Worm (Caenorhabditis elegans) whole organism, L4/young adult: ENCODE measurements around the gene T01B4.3.

Source experiments
- W03F9.2 ChIP-seq: fragments of 150-350 bp; optimal IDR thresholded peaks from 2 replicates; lab custom pipeline; 2014; ENCODE audit warnings: missing biosample characterization, missing genetic modification characterization
- dao-5 ChIP-seq: sonication (generic microtip); optimal IDR thresholded peaks from 2 replicates; lab custom pipeline; 2016; ENCODE audit warnings: missing genotype, missing genetic modification characterization, moderate library complexity, missing compliant biosample characterization
- him-1 ChIP-seq: sonication (generic microtip); optimal IDR thresholded peaks from 2 replicates; lab custom pipeline; 2016; ENCODE audit warnings: missing genotype, missing genetic modification reagents, missing genetic modification characterization, missing compliant biosample characterization

The T01B4.3 gene

DNA sequence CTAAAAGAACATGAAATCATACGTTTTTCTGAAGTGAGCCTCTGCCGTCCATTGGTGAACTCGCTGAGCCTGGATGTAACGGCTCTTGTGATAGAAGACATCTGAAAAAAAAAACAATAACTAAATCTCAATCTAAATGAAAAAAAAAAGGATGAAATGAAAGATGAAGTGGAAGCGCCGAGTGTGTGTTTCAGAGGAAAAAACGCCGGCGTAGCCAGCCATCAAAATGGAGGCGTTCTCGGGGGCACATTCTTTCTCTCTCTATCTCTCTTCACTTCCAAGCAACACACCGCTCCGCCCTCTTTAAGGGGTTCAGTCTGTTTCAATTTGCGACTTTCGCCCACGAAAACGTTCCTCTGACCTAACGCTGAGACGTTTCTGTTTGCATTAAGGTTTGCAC is at the start of gene T01B4.3:
TSS of gene T01B4.3 (minus strand) at position 101 of the 400 bp plus-strand sequence.
- TF ChIP-seq W03F9.2 (no peak), him-1 (no peak), dao-5 (no peak)

DNA sequence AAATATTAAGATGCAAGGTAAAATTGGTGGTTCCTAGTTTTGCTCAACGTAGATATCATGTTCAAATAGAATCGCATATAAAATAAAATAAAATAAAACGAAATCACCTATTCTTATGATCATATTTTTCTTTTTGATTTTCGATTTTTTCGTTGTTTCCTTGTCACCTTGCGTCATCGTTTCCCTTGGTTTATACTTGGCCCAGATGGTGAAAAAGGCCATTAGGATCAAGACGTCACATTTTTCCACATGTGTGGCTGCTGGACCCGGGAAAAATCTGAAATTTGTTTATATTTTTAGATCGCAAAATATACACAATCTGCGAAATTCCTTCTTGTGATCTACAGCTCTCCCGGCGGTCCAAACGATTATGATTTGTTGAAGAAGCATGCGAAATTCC is 49.5 kb upstream of the T01B4.3 start, which contains the start of gene ace-1:
TSS of gene ace-1 (plus strand) at position 301 of the 400 bp plus-strand sequence.
- TF ChIP-seq W03F9.2: no peak
- TF ChIP-seq him-1: no peak
- no peak for TF ChIP-seq dao-5

DNA sequence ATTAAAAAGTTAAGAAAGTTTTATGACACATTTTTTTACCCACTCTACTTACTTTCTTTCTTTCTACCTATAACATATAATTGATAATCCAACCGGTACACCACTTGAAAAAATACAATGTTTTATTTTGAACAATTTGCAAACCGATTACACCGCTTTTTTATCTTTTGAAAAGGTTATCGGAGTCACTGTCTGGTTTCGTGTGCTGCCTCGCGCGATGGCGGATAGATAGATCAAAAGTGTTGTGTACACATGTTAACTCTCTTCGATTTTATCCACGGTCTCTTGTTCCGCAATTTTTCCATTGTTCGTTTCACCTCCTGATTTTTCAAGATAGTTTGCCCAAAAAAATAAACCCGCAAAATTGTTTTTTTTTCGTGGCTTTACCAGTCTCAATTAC is 49.0 kb upstream of the T01B4.3 start:
- TF ChIP-seq him-1 (no peak), W03F9.2 (no peak), dao-5 (no peak)

DNA sequence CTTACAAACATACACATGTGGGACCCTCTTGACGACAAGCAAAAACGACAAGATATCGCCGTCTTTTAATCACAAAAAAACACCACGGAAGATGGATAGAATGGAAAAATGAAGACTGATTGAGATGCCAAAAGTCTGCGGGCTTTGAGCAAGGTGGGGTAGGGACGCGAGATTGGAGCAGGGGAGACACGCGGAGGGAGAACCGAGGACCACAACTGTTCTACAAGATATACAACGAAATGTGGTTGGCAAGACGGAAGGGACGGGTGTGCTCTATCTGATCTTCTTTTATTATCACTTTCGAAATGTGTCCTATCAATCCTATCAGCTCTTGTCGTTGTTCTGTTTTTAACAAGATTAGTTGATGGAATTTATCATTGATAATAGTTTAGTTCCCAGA is 46.1 kb upstream of the T01B4.3 start:
- TF ChIP-seq dao-5 (no peak), him-1 (no peak), W03F9.2 (no peak)

DNA sequence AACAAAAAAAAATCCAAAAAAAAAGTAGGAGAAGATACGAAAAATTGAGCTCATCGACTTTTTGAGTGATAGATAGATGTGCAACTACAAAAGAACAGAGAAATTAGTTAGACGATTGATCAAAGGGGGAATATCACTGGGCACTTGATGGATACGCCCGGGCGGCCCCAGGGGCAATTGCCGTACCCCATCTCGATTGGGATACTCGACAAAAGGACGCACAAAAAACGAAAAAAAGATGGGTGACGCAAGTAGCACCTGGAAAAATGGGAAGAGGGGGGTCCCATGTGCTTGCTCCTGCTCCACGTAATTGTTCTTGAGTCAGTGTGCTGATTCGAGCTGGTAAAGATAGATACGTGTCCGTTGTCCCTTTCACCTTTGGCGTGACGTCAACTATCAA is 43.5 kb upstream of the T01B4.3 start:
- no peak for TF ChIP-seq W03F9.2
- no peak for TF ChIP-seq him-1
- TF ChIP-seq dao-5: no peak

DNA sequence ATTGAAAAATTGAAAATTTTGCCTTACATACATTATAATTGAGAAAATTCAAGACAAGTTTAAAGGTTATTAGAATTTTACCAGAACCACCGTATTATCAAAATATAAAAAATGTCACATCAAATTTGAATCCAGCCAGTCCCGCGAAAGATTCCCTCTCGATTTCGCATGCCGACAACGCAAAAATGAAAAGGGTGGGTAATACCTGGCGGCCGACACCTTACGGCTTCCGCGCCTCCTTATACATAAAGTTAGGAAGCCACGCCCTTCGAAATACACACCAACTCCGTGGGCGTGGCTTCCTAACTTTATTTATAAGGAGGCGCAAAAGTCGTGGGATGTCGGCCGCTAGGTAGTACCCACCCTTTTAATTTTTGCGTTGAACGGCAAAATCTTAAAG is 40.0 kb upstream of the T01B4.3 start:
- no peak for TF ChIP-seq dao-5
- no peak for TF ChIP-seq him-1
- TF ChIP-seq W03F9.2: no peak

DNA sequence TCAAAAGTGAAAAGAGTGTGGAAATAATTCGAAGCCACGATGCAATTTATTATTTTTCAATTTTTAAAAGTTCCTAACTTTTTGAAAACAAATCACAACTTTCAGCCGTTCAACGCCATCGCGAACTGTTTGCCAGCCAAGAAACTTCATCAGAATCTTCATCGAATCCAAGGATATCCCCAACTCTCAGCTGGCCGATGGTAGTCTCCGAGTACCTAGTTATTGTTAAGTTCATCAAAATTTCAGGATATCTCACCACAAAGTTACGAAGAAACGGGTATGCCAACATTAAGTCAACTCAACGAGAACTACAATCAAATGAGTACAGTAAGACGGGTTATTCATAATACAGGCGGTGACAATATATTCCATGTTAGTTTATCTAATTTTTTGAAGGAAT is 38.8 kb upstream of the T01B4.3 start:
- TF ChIP-seq W03F9.2 (no peak), him-1 (no peak), dao-5 (no peak)

DNA sequence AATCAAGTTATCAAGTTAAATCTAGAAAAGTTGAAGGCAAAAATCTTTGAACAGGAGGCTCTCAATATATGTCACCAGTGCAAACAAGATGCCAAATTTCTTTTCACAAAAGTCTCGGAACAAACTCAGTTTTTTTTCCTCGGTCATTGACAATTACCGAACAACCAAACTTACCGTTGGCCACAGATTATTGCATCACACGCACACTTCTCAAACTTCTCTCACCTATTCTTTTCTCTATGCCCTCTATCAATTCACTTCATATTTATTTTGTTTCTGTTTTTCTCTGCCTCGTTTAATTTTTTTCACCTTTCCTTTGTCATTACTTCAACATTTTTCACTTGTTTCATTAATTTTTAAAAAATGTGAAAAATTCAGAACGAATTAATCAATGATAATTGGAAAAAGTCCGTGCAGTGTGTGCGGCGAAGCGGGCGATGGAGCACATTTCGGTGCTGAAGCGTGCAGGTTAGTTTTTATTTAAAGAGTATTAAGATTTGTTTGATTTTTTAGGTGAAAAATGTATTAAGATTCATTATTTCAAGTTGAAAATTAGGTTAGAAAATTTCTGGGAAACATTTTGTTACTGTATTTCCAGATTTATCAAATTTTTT is 37.2 kb upstream of the T01B4.3 start, which contains the start of gene nhr-28:
TSS of gene nhr-28 (plus strand) at position 379 of the 614 bp plus-strand sequence.
- TF ChIP-seq W03F9.2 (no peak), dao-5 (no peak), him-1 (no peak)

DNA sequence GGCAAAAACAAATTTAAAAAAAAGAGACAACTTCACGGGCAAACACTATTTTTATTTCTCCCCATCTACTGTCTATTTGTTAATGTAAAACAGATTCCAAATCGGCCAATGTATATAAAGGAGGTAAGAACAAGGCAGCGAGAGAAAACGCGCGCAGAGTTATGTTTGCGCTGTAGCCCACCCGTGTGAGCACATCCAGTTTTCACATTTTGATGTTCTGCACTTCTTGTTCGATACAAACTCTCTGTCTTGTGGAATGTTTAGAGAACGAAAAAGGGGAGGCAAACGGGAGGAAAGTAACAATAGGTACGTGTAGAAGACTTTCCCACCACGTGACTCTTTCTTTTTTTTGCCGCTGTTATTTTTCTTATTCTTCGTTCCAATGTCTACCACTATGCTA is 35.0 kb upstream of the T01B4.3 start:
- TF ChIP-seq W03F9.2 (no peak), dao-5 (no peak), him-1 (no peak)

DNA sequence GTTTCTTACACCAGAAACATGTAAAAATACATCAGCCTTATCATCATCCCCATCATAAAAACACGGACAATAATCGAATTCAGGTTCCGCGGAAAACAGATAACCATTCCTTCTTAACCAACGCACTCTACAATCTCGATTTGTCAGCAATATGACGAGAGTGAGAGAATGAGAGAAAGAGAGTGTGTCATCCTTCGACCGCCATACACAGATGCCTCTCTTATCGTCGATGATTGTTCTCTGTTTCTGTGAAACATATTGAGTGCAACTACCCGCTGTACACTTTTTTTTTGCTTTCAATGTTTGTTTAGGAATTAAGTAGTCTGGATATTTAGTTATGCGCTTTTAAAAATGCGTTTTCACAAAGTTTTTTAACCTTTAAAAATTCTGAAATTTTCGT is 31.5 kb upstream of the T01B4.3 start:
- TF ChIP-seq him-1 (no peak), dao-5 (no peak), W03F9.2 (no peak)

DNA sequence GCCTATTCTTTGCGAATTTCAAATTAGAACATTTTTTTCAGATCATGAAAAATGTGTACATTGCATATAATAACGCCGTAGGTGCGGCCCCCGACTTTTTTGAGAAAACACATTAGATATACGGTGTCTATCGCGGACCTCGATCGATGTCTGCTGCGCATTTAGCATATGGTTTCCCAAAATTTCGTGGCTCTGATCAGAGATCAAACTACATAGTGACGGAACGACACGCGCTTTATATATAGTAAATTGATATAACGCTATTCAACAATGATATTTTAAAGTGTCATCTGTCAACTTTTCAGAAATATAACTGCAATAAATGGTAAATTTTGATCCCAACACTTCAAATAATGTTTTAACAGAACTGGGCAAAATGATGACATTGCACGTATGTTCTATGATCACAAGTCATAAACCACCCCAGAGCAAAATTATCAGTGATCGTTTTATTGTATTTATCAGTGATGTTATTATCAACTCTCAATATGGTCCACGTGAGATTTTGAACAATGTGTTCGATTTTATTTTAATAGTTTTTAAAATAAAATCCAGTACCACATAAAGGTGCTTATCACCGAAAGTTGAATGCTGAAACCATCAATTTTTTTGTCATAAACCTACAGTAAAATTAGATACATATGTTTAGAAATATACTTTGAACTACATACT is 28.8 kb upstream of the T01B4.3 start:
- TF ChIP-seq W03F9.2 (peak; percentile 5), dao-5 (no peak)

DNA sequence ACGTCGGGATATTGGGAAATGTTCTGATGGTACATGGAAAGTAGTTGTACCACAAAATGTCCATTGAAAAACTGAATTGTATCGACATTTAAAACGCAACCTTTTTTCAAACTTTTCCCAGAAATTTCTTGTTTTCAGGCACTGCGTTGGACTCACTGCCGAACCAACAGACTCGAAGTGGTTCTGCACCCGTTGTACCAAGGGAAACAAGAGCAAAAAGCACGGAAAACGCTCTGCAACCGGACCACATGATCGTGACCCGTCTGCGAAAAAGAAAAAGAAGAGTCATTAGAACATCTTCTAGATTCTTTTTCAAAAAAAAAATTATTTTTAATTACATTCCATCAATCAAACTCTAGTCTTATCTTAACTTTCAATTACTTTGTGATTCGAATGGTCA is 27.8 kb upstream of the T01B4.3 start:
- no peak for TF ChIP-seq W03F9.2

DNA sequence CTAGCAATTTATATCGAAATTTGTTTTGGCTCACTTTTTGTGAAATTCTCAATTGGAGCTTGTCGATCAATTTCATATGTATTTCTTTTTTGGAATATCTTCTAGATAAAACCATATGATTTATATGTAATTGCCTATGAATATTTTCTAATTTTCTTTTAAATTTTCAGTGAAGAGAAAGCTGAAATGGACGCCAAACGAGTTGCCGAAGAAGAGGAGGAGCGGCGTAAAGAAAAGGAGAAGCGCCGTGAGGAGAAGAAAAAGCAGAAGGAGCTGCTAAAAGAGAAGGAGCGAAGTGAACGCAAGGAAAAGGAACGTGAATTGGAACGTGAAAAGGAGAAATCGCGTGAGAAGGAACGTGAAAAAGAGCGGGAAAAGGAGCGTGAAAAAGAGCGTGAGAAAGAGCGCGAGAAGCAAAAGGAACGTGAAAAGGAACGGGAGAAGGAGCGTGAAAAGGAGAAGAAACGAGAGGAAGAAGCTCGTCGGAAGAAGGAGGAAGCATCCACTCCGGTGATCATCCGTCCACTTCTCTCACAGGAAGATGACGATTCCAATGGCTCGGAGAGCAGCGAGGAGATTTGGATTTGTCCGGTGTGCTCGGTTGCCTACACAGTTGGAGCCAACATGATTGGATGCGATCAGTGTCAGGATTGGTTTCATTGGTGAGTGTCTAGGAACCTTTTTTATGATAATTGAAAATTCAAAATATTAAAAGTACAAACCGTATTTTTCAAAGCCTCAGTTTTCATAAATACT is 26.5 kb upstream of the T01B4.3 start:
- TF ChIP-seq dao-5 (no peak), him-1 (no peak), W03F9.2 (no peak)

DNA sequence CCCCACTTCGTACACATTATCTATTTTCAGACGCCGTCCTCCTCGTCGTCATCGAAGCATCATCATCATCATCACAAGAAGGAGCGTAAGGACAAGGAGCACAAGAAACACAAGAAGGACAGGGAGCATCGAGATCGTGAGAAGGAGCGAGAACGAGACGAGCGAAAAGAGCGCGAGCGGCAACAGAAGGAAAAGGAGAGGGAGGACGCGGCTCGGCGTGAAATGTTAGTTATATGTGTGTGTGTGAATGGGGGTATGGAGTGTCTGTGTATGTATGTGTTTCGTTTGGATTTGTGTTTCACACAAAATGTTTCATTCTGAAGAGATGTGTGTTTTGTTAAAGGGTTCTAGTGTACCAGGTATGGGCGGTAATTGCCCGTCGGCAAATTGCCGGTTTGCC is 24.7 kb upstream of the T01B4.3 start:
- TF ChIP-seq him-1: no peak
- TF ChIP-seq dao-5: no peak
- no peak for TF ChIP-seq W03F9.2

DNA sequence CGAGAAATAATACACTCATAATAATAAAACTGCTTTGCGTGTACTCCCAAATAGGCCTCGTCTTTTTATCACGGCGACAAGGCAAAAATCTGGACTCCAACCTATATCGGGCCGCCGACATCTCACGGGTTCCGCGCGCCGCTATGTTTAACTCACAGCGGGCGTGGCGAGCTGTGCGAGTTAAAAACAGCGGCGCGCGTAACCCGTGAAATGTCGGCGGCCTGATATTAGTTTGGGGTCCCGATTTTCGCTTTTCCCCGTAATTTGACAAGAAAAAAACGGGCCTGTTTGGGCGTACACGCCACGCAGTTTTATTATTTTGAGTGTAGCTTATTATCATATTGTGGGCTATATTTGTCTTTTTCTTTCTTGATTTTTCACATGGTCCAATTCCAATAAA is 24.3 kb upstream of the T01B4.3 start:
- no peak for TF ChIP-seq dao-5
- no peak for TF ChIP-seq W03F9.2
- TF ChIP-seq him-1: no peak

DNA sequence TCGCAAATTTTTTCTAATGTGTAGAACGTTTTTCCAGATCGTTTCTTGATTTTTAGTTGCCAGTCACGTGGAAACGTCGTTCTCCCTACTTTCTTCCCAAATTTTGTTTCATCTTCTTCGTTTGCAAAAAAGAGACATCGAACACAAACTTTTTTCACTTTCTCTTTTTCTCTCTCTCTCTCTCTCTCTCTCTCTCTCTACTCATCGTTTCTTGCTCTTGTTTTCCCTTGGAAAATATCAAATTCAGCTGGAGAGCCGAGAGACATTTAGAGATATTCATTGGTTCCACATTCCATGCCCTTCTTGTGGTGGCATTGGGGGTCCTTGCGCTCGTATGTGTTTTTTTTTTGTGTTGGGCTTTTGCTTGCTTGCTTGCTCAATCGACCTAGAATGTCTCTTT is 21.7 kb upstream of the T01B4.3 start:
- no peak for TF ChIP-seq him-1
- TF ChIP-seq dao-5: no peak
- TF ChIP-seq W03F9.2: no peak
